Worm (Caenorhabditis elegans) whole organism, L4 larva: ENCODE results near the gene ptrn-1.

Experiments
- F26F4.8 ChIP-seq: fragments of 200-800 bp; sonication (Bioruptor generic); conservative IDR thresholded peaks from 2 replicates; pipeline ENCODE4 v1.3.6; 2022; ENCODE audit warnings: missing genetic modification characterization, missing compliant biosample characterization
- T20F7.1 ChIP-seq: fragments of 200-800 bp; sonication (Bioruptor generic); optimal IDR thresholded peaks from 2 replicates; lab custom pipeline; 2018; ENCODE audit warnings: mild to moderate bottlenecking, missing genetic modification characterization, missing compliant biosample characterization
- Y105C5A.15 ChIP-seq: fragments of 200-800 bp; sonication (Bioruptor generic); IDR thresholded peaks from 2 replicates; pipeline ENCODE4 v1.3.6; 2022; ENCODE audit warnings: missing genetic modification characterization, missing compliant biosample characterization
- ZK546.5 ChIP-seq, 2 experiments: sonication (generic microtip); optimal IDR thresholded peaks; 2 replicates each; lab custom pipeline; 2017; ENCODE audit warnings: missing biosample characterization in 2 of 2, missing genetic modification characterization in 2 of 2
- ama-1 ChIP-seq: fragments of 150-350 bp; optimal IDR thresholded peaks from 2 replicates; lab custom pipeline; 2014; ENCODE audit warnings: inconsistent platforms, mixed read lengths
- attf-4 ChIP-seq: sonication (generic microtip); optimal IDR thresholded peaks from 3 replicates; lab custom pipeline; 2017; ENCODE audit warnings: missing biosample characterization, missing genetic modification characterization
- ceh-32 ChIP-seq: sonication (generic microtip); optimal IDR thresholded peaks from 2 replicates; lab custom pipeline; 2016; ENCODE audit warnings: mild to moderate bottlenecking, missing genetic modification characterization, missing compliant biosample characterization; ENCODE audit not compliant: poor library complexity
- ceh-82 ChIP-seq: sonication (generic microtip); optimal IDR thresholded peaks from 2 replicates; lab custom pipeline; 2017; ENCODE audit warnings: missing biosample characterization, missing genetic modification characterization
- cey-2 ChIP-seq: sonication (generic microtip); optimal IDR thresholded peaks from 3 replicates; lab custom pipeline; 2017; ENCODE audit warnings: missing genetic modification characterization, mild to moderate bottlenecking, missing compliant biosample characterization, antibody characterized with exemption, borderline replicate concordance; ENCODE audit not compliant: insufficient read depth
- ctbp-1 ChIP-seq: fragments of 200-800 bp; sonication (Bioruptor generic); IDR thresholded peaks from 2 replicates; pipeline ENCODE4 v1.3.6; 2022; ENCODE audit warnings: missing genetic modification reagents, missing genetic modification characterization, missing compliant biosample characterization
- daf-12 ChIP-seq: fragments of 150-350 bp; optimal IDR thresholded peaks from 2 replicates; lab custom pipeline; 2014; ENCODE audit warnings: missing biosample characterization, missing genetic modification reagents, missing genetic modification characterization
- fos-1 ChIP-seq: fragments of 150-350 bp; optimal IDR thresholded peaks from 2 replicates; lab custom pipeline; 2014; ENCODE audit warnings: missing biosample characterization, missing genetic modification characterization
- jun-1 ChIP-seq: fragments of 150-350 bp; optimal IDR thresholded peaks from 2 replicates; lab custom pipeline; 2014; ENCODE audit warnings: missing biosample characterization, missing genetic modification reagents, missing genetic modification characterization
- madf-9 ChIP-seq: fragments of 200-800 bp; sonication (Bioruptor generic); conservative IDR thresholded peaks from 2 replicates; pipeline ENCODE4 v1.3.6; 2022; ENCODE audit warnings: missing genetic modification reagents, missing genetic modification characterization, missing compliant biosample characterization
- mxl-2 ChIP-seq: fragments of 200-800 bp; sonication (Bioruptor generic); conservative IDR thresholded peaks from 2 replicates; pipeline ENCODE4 v1.3.6; 2022; ENCODE audit warnings: missing genetic modification reagents, missing genetic modification characterization, missing compliant biosample characterization
- set-16 ChIP-seq: fragments of 200-800 bp; sonication (Bioruptor generic); IDR thresholded peaks from 2 replicates; pipeline ENCODE4 v1.3.6; 2022; ENCODE audit warnings: missing genetic modification reagents, missing genetic modification characterization, missing compliant biosample characterization
- skn-1 ChIP-seq: fragments of 150-350 bp; optimal IDR thresholded peaks from 2 replicates; lab custom pipeline; 2014; ENCODE audit warnings: missing biosample characterization, missing genetic modification characterization
- tag-97 ChIP-seq: fragments of 200-800 bp; sonication (Bioruptor generic); IDR thresholded peaks from 2 replicates; pipeline ENCODE4 v1.3.6; 2022; ENCODE audit warnings: missing genetic modification characterization, missing compliant biosample characterization
- unc-39 ChIP-seq: sonication (generic microtip); optimal IDR thresholded peaks from 2 replicates; lab custom pipeline; 2017; ENCODE audit warnings: missing biosample characterization, missing genetic modification characterization
- unc-62 ChIP-seq, 3 experiments: fragments of 150-350 bp in 1 of 3; sonication (generic microtip); optimal IDR thresholded peaks in 2 of 3; peaks in 1 of 3; 1 replicate in 1 of 3; 2 replicates in 2 of 3; lab custom pipeline; 2014 to 2017; ENCODE audit warnings: missing biosample characterization in 3 of 3, missing genetic modification characterization in 3 of 3, missing genetic modification reagents in 3 of 3, missing genotype in 1 of 3
- ztf-7 ChIP-seq: fragments of 150-350 bp; optimal IDR thresholded peaks from 2 replicates; lab custom pipeline; 2014; ENCODE audit warnings: missing biosample characterization, missing genetic modification characterization

Gene ptrn-1

DNA sequence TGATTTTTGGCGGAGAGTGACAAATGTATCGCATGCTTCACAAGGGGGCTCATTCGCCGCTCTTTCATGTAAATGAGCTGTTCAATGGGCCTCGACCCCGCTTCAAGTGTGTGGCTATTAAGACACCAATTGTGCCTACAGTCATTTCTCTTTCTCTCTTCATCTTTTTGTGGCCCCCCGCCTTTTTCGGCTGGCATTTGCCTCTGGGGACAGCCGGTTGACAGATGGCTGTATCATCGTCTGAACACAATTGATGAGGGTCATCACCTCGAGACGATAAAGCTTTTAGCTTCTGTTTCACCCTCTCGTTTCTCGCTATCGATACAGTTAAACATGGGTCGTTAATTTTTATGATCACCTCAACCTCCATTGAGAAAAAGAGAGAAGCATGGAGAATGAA, 41.7 kb downstream of the ptrn-1 start:
- no peak for TF ChIP-seq daf-12 (tag; lab: Kevin White, UChicago)
- peak in 1 of 2 experiments; percentile 48 for TF ChIP-seq unc-62 (GFP tag; optimal IDR thresholded peaks at IDR 0.05 in 1 of 2; lab: Kevin White, UChicago)
- no peak for TF ChIP-seq unc-62 (tag; optimal IDR thresholded peaks at IDR 0.05; lab: Kevin White, UChicago)
- no peak for TF ChIP-seq fos-1
- TF ChIP-seq mxl-2, result no peak
- TF ChIP-seq, all 104 proteins: peak for 1

DNA sequence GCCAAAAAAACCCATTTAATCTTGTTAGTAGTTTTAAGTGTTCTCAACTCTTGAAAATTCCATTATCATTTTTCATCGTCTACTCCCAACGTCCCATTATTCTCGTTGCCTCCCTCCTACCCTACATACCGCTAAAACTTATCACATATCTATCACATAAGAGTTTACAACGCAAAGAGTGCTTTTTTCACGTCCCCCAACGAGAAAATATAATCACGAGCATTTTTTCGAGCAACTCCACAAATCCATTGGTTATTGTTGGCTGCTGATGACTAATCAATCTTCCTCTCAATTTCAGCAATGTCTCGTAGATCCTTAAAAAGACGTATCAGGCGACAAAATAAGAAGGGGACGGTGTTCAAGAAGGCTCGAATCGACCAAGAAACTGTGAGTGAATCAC, 51.7 kb downstream of the ptrn-1 start, which contains the start of gene mbl-1:
Gene mbl-1 (plus strand): TSS at position 301 of the 400 bp plus-strand sequence.
- no peak for TF ChIP-seq ceh-32 (tag; lab: Kevin White, UChicago)
- peak in 1 of 2 experiments; percentile 85 for TF ChIP-seq unc-62 (GFP tag; optimal IDR thresholded peaks at IDR 0.05 in 1 of 2; lab: Kevin White, UChicago)
- TF ChIP-seq unc-62 (tag; optimal IDR thresholded peaks at IDR 0.05; lab: Kevin White, UChicago), result no peak

DNA sequence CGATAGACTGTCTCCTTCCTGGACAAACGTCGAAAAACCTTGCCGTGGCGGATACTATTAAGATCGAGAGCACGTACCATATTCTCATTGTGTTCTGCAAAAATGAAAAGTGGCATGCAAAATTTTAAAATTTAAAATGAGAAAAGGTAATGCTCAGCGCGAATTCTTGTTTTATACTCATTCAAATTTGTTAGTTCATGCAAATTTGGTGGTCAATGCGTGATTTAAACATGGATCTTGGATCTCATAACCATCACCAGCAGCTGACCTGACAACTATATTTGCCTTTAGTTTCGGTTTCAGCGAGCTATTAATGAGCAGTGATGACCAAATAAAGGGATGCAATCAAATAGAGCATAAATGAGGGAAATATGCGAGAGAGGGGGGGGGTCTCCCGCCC, 54.0 kb downstream of the ptrn-1 start, which contains the start of gene F52G3.5:
Gene F52G3.5 (minus strand): TSS at position 101 of the 400 bp plus-strand sequence.
- TF ChIP-seq cey-2 (tag; lab: Kevin White, UChicago) (no peak), unc-39 (tag; lab: Kevin White, UChicago) (no peak), skn-1 (tag; lab: Kevin White, UChicago) (no peak), ceh-82 (tag; lab: Kevin White, UChicago) (no peak), set-16 (GFP tag; lab: Robert Waterston, UW) (no peak), tag-97 (GFP tag; lab: Robert Waterston, UW) (no peak), madf-9 (no peak), ztf-7 (no peak), daf-12 (tag; lab: Kevin White, UChicago) (no peak), ctbp-1 (GFP tag; lab: Robert Waterston, UW) (no peak), jun-1 (tag; lab: Kevin White, UChicago) (no peak), fos-1 (no peak), ZK546.5 (tag; optimal IDR thresholded peaks at IDR 0.05; lab: Kevin White, UChicago) (no peak), attf-4 (tag; lab: Kevin White, UChicago) (no peak), Y105C5A.15 (no peak), ama-1 (lab: Kevin White, UChicago) (no peak), F26F4.8 (GFP tag; lab: Robert Waterston, UW) (no peak), T20F7.1 (GFP tag; lab: Kevin White, UChicago) (no peak)
- TF ChIP-seq, all 104 proteins: peak for 0
